Fruit fly (Drosophila melanogaster) whole organism, embryonic: ENCODE measurements around the gene rempA.

Experiments used
- Bteb2 ChIP-seq: fragments of 200-800 bp; sonication (Bioruptor generic); optimal IDR thresholded peaks from 2 replicates; lab custom pipeline; 2016; ENCODE audit warnings: missing biosample characterization, missing genetic modification characterization
- CG1024 ChIP-seq: fragments of 200-800 bp; sonication (Bioruptor generic); IDR thresholded peaks from 2 replicates; pipeline ENCODE4 v1.3.6; 2022; ENCODE audit warnings: missing biosample characterization, missing genetic modification characterization
- CG12769 ChIP-seq: fragments of 200-800 bp; sonication (Bioruptor generic); optimal IDR thresholded peaks from 2 replicates; lab custom pipeline; 2019; ENCODE audit warnings: missing biosample characterization, mild to moderate bottlenecking, missing genetic modification characterization, moderate library complexity
- CG14050 ChIP-seq: fragments of 200-800 bp; sonication (Bioruptor generic); IDR thresholded peaks from 3 replicates; pipeline ENCODE4 v1.3.6; 2022; ENCODE audit warnings: missing biosample characterization, missing genetic modification characterization
- CG14860 ChIP-seq: fragments of 200-800 bp; sonication (Bioruptor generic); IDR thresholded peaks from 3 replicates; pipeline ENCODE4 v1.3.6; 2022; ENCODE audit warnings: missing biosample characterization, missing genetic modification characterization; ENCODE audit not compliant: partially characterized antibody
- CG15011 ChIP-seq: fragments of 200-800 bp; sonication (Bioruptor generic); optimal IDR thresholded peaks from 3 replicates; lab custom pipeline; 2018; ENCODE audit warnings: missing biosample characterization, mild to moderate bottlenecking, missing genetic modification characterization
- CG15601 ChIP-seq: fragments of 200-800 bp; sonication (Bioruptor generic); optimal IDR thresholded peaks from 3 replicates; lab custom pipeline; 2019; ENCODE audit warnings: missing biosample characterization, mild to moderate bottlenecking, missing genetic modification characterization, moderate library complexity
- CG1603 ChIP-seq: fragments of 200-800 bp; sonication (Bioruptor generic); optimal IDR thresholded peaks from 2 replicates; lab custom pipeline; 2019; ENCODE audit warnings: missing biosample characterization, mild to moderate bottlenecking, missing genetic modification characterization, moderate library complexity
- CG18764 ChIP-seq: fragments of 200-800 bp; sonication (Bioruptor generic); optimal IDR thresholded peaks from 3 replicates; lab custom pipeline; 2016; ENCODE audit warnings: missing biosample characterization, missing genetic modification characterization
- CG2678 ChIP-seq: fragments of 200-800 bp; sonication (Bioruptor generic); optimal IDR thresholded peaks from 3 replicates; lab custom pipeline; 2019; ENCODE audit warnings: missing biosample characterization, mild to moderate bottlenecking, missing genetic modification characterization, moderate library complexity
- CG2875 ChIP-seq: fragments of 200-800 bp; sonication (Bioruptor generic); optimal IDR thresholded peaks from 2 replicates; lab custom pipeline; 2017; ENCODE audit warnings: missing biosample characterization, mild to moderate bottlenecking, missing genetic modification characterization, missing genetic modification reagents
- CG31365 ChIP-seq: fragments of 200-800 bp; sonication (Bioruptor generic); optimal IDR thresholded peaks from 2 replicates; lab custom pipeline; 2018; ENCODE audit warnings: missing biosample characterization, mild to moderate bottlenecking, missing genetic modification characterization
- CG4282 ChIP-seq: fragments of 200-800 bp; sonication (Bioruptor generic); optimal IDR thresholded peaks from 2 replicates; lab custom pipeline; 2016; ENCODE audit warnings: missing biosample characterization, missing genetic modification characterization
- CG4854 ChIP-seq: fragments of 200-800 bp; sonication (Bioruptor generic); optimal IDR thresholded peaks from 2 replicates; lab custom pipeline; 2016; ENCODE audit warnings: missing biosample characterization, missing genetic modification characterization, inconsistent platforms
- CG5180 ChIP-seq: fragments of 200-800 bp; sonication (Bioruptor generic); optimal IDR thresholded peaks from 3 replicates; lab custom pipeline; 2017; ENCODE audit warnings: missing biosample characterization, missing genetic modification characterization, mild to moderate bottlenecking, moderate library complexity, missing genetic modification reagents
- CG6175 ChIP-seq: fragments of 200-800 bp; sonication (Bioruptor generic); IDR thresholded peaks from 3 replicates; pipeline ENCODE4 v1.3.6; 2022; ENCODE audit warnings: missing biosample characterization, missing genetic modification characterization
- CG7987 ChIP-seq: fragments of 200-800 bp; sonication (Bioruptor generic); optimal IDR thresholded peaks from 2 replicates; lab custom pipeline; 2018; ENCODE audit warnings: missing biosample characterization, mild to moderate bottlenecking, missing genetic modification characterization, moderate library complexity
- CTCF ChIP-seq: fragments of 200-800 bp; sonication (Bioruptor generic); optimal IDR thresholded peaks from 2 replicates; lab custom pipeline; 2017; ENCODE audit warnings: missing biosample characterization, mild to moderate bottlenecking, missing genetic modification characterization, moderate library complexity
- ERR ChIP-seq: fragments of 200-800 bp; sonication (Bioruptor generic); optimal IDR thresholded peaks from 2 replicates; lab custom pipeline; 2016; ENCODE audit warnings: missing biosample characterization, missing genetic modification characterization
- Ets97D ChIP-seq: fragments of 200-800 bp; sonication (Bioruptor generic); optimal IDR thresholded peaks from 3 replicates; lab custom pipeline; 2016; ENCODE audit warnings: missing biosample characterization, missing genetic modification characterization
- Fer1 ChIP-seq: fragments of 200-800 bp; sonication (Bioruptor generic); optimal IDR thresholded peaks from 2 replicates; lab custom pipeline; 2017; ENCODE audit warnings: missing biosample characterization, mild to moderate bottlenecking, missing genetic modification characterization
- Hand ChIP-seq: fragments of 200-800 bp; sonication (Bioruptor generic); optimal IDR thresholded peaks from 2 replicates; lab custom pipeline; 2017; ENCODE audit warnings: mild to moderate bottlenecking, missing biosample characterization, missing genetic modification reagents, missing genetic modification characterization
- HmgD ChIP-seq: fragments of 200-800 bp; sonication (Bioruptor generic); optimal IDR thresholded peaks from 3 replicates; lab custom pipeline; 2016; ENCODE audit warnings: missing biosample characterization, missing genetic modification characterization
- Hr3 ChIP-seq: fragments of 200-800 bp; sonication (Bioruptor generic); optimal IDR thresholded peaks from 3 replicates; lab custom pipeline; 2016; ENCODE audit warnings: missing biosample characterization, missing genetic modification characterization
- MBD-R2 ChIP-seq: fragments of 200-800 bp; sonication (Bioruptor generic); IDR thresholded peaks from 2 replicates; pipeline ENCODE4 v1.3.6; 2022; ENCODE audit warnings: missing biosample characterization, missing genetic modification characterization
- MESR4 ChIP-seq: fragments of 200-800 bp; sonication (Bioruptor generic); optimal IDR thresholded peaks from 2 replicates; lab custom pipeline; 2018; ENCODE audit warnings: missing biosample characterization, mild to moderate bottlenecking, missing genetic modification characterization, moderate library complexity
- Neu2 ChIP-seq: fragments of 200-800 bp; sonication (Bioruptor generic); optimal IDR thresholded peaks from 3 replicates; lab custom pipeline; 2016; ENCODE audit warnings: missing biosample characterization, missing genetic modification characterization, borderline replicate concordance
- Nf-YA ChIP-seq: fragments of 200-800 bp; sonication (Bioruptor generic); IDR thresholded peaks from 2 replicates; pipeline ENCODE4 v1.3.6; 2022; ENCODE audit warnings: missing biosample characterization, missing genetic modification characterization
- Ptx1 ChIP-seq: fragments of 200-800 bp; sonication (Bioruptor generic); IDR thresholded peaks from 2 replicates; pipeline ENCODE4 v1.3.6; 2022; ENCODE audit warnings: missing biosample characterization, missing genetic modification characterization
- Rx ChIP-seq: fragments of 200-800 bp; sonication (Bioruptor generic); IDR thresholded peaks from 2 replicates; pipeline ENCODE4 v1.3.6; 2022; ENCODE audit warnings: missing biosample characterization, missing genetic modification characterization
- Sox100B ChIP-seq: fragments of 200-800 bp; sonication (Bioruptor generic); optimal IDR thresholded peaks from 3 replicates; lab custom pipeline; 2018; ENCODE audit warnings: missing biosample characterization, mild to moderate bottlenecking, missing genetic modification characterization
- Spps ChIP-seq: fragments of 200-800 bp; sonication (Bioruptor generic); optimal IDR thresholded peaks from 2 replicates; lab custom pipeline; 2018; ENCODE audit warnings: missing biosample characterization, mild to moderate bottlenecking, missing genetic modification characterization
- Taf1 ChIP-seq: fragments of 200-800 bp; sonication (Bioruptor generic); IDR thresholded peaks from 2 replicates; pipeline ENCODE4 v1.3.6; 2022; ENCODE audit warnings: missing biosample characterization, missing genetic modification characterization
- Xrp1 ChIP-seq: fragments of 200-800 bp; sonication (Bioruptor generic); IDR thresholded peaks from 2 replicates; pipeline ENCODE4 v1.3.6; 2022; ENCODE audit warnings: missing biosample characterization, missing genetic modification characterization
- ase ChIP-seq: fragments of 200-800 bp; sonication (Bioruptor generic); IDR thresholded peaks from 3 replicates; pipeline ENCODE4 v1.3.6; 2022; ENCODE audit warnings: missing biosample characterization, missing genetic modification characterization
- br ChIP-seq: fragments of >200 bp; optimal IDR thresholded peaks from 2 replicates; lab custom pipeline; 2017
- corto ChIP-seq: fragments of 200-800 bp; sonication (Bioruptor generic); optimal IDR thresholded peaks from 2 replicates; lab custom pipeline; 2016; ENCODE audit warnings: missing biosample characterization, mild to moderate bottlenecking, missing genetic modification characterization, moderate library complexity
- fu2 ChIP-seq: fragments of 200-800 bp; sonication (Bioruptor generic); optimal IDR thresholded peaks from 2 replicates; lab custom pipeline; 2016; ENCODE audit warnings: missing biosample characterization, missing genetic modification characterization
- gfzf ChIP-seq: fragments of 200-800 bp; sonication (Bioruptor generic); optimal IDR thresholded peaks from 2 replicates; lab custom pipeline; 2016; ENCODE audit warnings: missing biosample characterization, mild to moderate bottlenecking, missing genetic modification characterization, moderate library complexity
- h ChIP-seq: fragments of >200 bp; optimal IDR thresholded peaks from 2 replicates; lab custom pipeline; 2017
- ham ChIP-seq: fragments of 200-800 bp; sonication (Bioruptor generic); IDR thresholded peaks from 2 replicates; pipeline ENCODE4 v1.3.6; 2022; ENCODE audit warnings: missing biosample characterization, missing genetic modification characterization
- lab ChIP-seq: fragments of 200-800 bp; sonication (Bioruptor generic); optimal IDR thresholded peaks from 3 replicates; lab custom pipeline; 2017; ENCODE audit warnings: missing biosample characterization, missing genetic modification characterization, mild to moderate bottlenecking, moderate library complexity, missing genetic modification reagents
- lov ChIP-seq, 2 experiments: fragments of 200-800 bp in 1 of 2; fragments of >200 bp in 1 of 2; sonication (Bioruptor generic) in 1 of 2; IDR thresholded peaks in 1 of 2; optimal IDR thresholded peaks in 1 of 2; 2 replicates in 1 of 2; 3 replicates in 1 of 2; pipeline versions ENCODE4 v1.3.6 to Lab custom; 2017 to 2022; ENCODE audit warnings: missing biosample characterization in 1 of 2, missing genetic modification characterization in 1 of 2
- mam ChIP-seq: fragments of 200-800 bp; sonication (Bioruptor generic); optimal IDR thresholded peaks from 3 replicates; lab custom pipeline; 2016; ENCODE audit warnings: missing biosample characterization, missing genetic modification characterization
- pnt ChIP-seq: fragments of 200-800 bp; sonication (Bioruptor generic); optimal IDR thresholded peaks from 3 replicates; lab custom pipeline; 2016; ENCODE audit warnings: missing biosample characterization, missing genetic modification characterization
- psq ChIP-seq: fragments of 200-800 bp; sonication (Bioruptor generic); optimal IDR thresholded peaks from 2 replicates; lab custom pipeline; 2017; ENCODE audit warnings: missing biosample characterization, missing genetic modification characterization
- rib ChIP-seq: fragments of 200-800 bp; sonication (Bioruptor generic); IDR thresholded peaks from 2 replicates; pipeline ENCODE4 v1.3.6; 2022; ENCODE audit warnings: missing biosample characterization, missing genetic modification characterization
- sim ChIP-seq: fragments of 200-800 bp; sonication (Bioruptor generic); IDR thresholded peaks from 2 replicates; pipeline ENCODE4 v1.3.6; 2022; ENCODE audit warnings: missing biosample characterization, missing genetic modification characterization
- stc ChIP-seq: fragments of 200-800 bp; sonication (Bioruptor generic); IDR thresholded peaks from 2 replicates; pipeline ENCODE4 v1.3.6; 2022; ENCODE audit warnings: missing biosample characterization, missing genetic modification characterization
- tna ChIP-seq: fragments of 200-800 bp; sonication (Bioruptor generic); IDR thresholded peaks from 2 replicates; pipeline ENCODE4 v1.3.6; 2022; ENCODE audit warnings: missing biosample characterization, missing genetic modification characterization; ENCODE audit not compliant: partially characterized antibody
- wor ChIP-seq: fragments of 200-800 bp; sonication (Bioruptor generic); IDR thresholded peaks from 2 replicates; pipeline ENCODE4 v1.3.6; 2022; ENCODE audit warnings: missing biosample characterization, missing genetic modification characterization

Gene rempA

dm6 chr2L:520331-521000, 39.6 kb downstream of the rempA start (continued):
- TF ChIP-seq CG1024 (GFP tag; lab: Robert Waterston, UW) (peak; percentile 81), CG12769 (tag; lab: Kevin White, UChicago) (peak; percentile 84), HmgD (peak; percentile 65), CG14860 (GFP tag; lab: Robert Waterston, UW) (no peak), CG2678 (peak; percentile 85), Hand (GFP tag; lab: Kevin White, UChicago) (no peak), CG14050 (GFP tag; lab: Robert Waterston, UW) (peak; percentile 80), CG5180 (GFP tag; lab: Kevin White, UChicago) (peak; percentile 52), h (lab: Kevin White, UChicago) (no peak), wor (GFP tag; lab: Robert Waterston, UW) (peak; percentile 74), Xrp1 (GFP tag; lab: Robert Waterston, UW) (peak; percentile 93), stc (peak; percentile 90), ham (GFP tag; lab: Robert Waterston, UW) (no peak), CG15601 (tag; lab: Kevin White, UChicago) (peak; percentile 87), Bteb2 (peak; percentile 65), Ptx1 (peak; percentile 88), MBD-R2 (no peak), CG1603 (tag; lab: Kevin White, UChicago) (peak; percentile 95), corto (no peak), MESR4 (peak; percentile 26), ERR (GFP tag; lab: Kevin White, UChicago) (peak; percentile 43), gfzf (no peak), CG18764 (peak; percentile 36), fu2 (peak; percentile 27), Ets97D (GFP tag; lab: Kevin White, UChicago) (peak; percentile 54), Neu2 (no peak), sim (GFP tag; lab: Robert Waterston, UW) (peak; percentile 76; the same call in 1 of the 2 replicates), ase (GFP tag; lab: Robert Waterston, UW) (peak; percentile 88), Sox100B (GFP tag; lab: Kevin White, UChicago) (peak; percentile 92), mam (GFP tag; lab: Kevin White, UChicago) (peak; percentile 70), CG31365 (tag; lab: Kevin White, UChicago) (no peak), CG15011 (no peak), br (lab: Kevin White, UChicago) (no peak), Taf1 (GFP tag; lab: Robert Waterston, UW) (no peak), pnt (GFP tag; lab: Kevin White, UChicago) (peak; percentile 84), psq (peak; percentile 30), Hr3 (GFP tag; lab: Kevin White, UChicago) (peak; percentile 77), Fer1 (GFP tag; lab: Kevin White, UChicago) (peak; percentile 78), Rx (GFP tag; lab: Robert Waterston, UW) (peak; percentile 89), lov (optimal IDR thresholded peaks at IDR 0.05; lab: Kevin White, UChicago) (no peak), lov (GFP tag; IDR thresholded peaks at IDR 0.05; lab: Robert Waterston, UW) (peak; percentile 74; the same call in 2 of the 3 replicates), CG4282 (peak; percentile 17), CG2875 (peak; percentile 87), CG7987 (GFP tag; lab: Kevin White, UChicago) (no peak), CTCF (GFP tag; lab: Kevin White, UChicago) (no peak), CG6175 (GFP tag; lab: Robert Waterston, UW) (no peak), Spps (tag; lab: Kevin White, UChicago) (peak; percentile 67), CG4854 (GFP tag; lab: Kevin White, UChicago) (peak; percentile 79), Nf-YA (GFP tag; lab: Robert Waterston, UW) (peak; percentile 63; the same call in 1 of the 2 replicates), rib (GFP tag; lab: Robert Waterston, UW) (no peak), tna (GFP tag; lab: Robert Waterston, UW) (no peak), lab (GFP tag; lab: Kevin White, UChicago) (peak; percentile 73)
